Worm (Caenorhabditis elegans): ENCODE results near the gene F14D7.14.

DNA sequence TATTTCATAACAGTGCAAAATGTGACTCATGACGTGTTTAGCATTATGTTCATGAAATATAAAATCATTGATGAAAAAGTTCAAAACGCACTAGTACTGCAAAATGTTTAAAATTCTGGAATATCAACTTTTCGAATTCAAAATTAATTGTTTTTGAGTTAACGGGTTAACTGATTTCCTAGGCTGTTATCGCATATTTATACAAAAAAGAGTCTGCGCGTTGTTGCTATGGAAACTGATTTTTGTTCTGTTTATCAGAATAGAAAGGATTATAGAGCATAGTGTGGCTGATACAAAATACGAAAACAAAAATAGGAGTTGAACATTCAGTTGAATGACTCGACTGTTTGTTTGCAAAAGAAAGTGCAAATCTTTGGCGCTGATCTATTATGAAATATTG lies 7.9 kb downstream of the F14D7.14 start:
- TF ChIP-seq pha-2 (tag; optimal IDR thresholded peaks at IDR 0.05) = no peak
- TF ChIP-seq ceh-6 (GFP tag; optimal IDR thresholded peaks at IDR 0.05) = no peak
- no peak for TF ChIP-seq ceh-34 (tag; optimal IDR thresholded peaks at IDR 0.05)

Data from whole organism, late embryonic.